Fruit fly (Drosophila melanogaster) whole organism, embryonic: ENCODE results near the gene DNAlig4.

Source experiments
- CG10366 ChIP-seq: fragments of 200-800 bp; sonication (Bioruptor generic); IDR thresholded peaks from 2 replicates; pipeline ENCODE4 v1.3.6; 2022; ENCODE audit warnings: missing biosample characterization, missing genetic modification characterization
- CG10979 ChIP-seq: fragments of 200-800 bp; sonication (Bioruptor generic); optimal IDR thresholded peaks from 2 replicates; lab custom pipeline; 2018; ENCODE audit warnings: missing biosample characterization, mild to moderate bottlenecking, missing genetic modification characterization, moderate library complexity
- CG11247 ChIP-seq: fragments of 200-800 bp; sonication (Bioruptor generic); IDR thresholded peaks from 2 replicates; pipeline ENCODE4 v1.3.6; 2022; ENCODE audit warnings: missing biosample characterization, missing genetic modification characterization
- CG12071 ChIP-seq: fragments of 200-800 bp; sonication (Bioruptor generic); optimal IDR thresholded peaks from 3 replicates; lab custom pipeline; 2018; ENCODE audit warnings: missing biosample characterization, mild to moderate bottlenecking, missing genetic modification characterization
- CG15269 ChIP-seq: fragments of 200-800 bp; sonication (Bioruptor generic); optimal IDR thresholded peaks from 2 replicates; lab custom pipeline; 2018; ENCODE audit warnings: missing biosample characterization, mild to moderate bottlenecking, missing genetic modification characterization, moderate library complexity
- CG15601 ChIP-seq: fragments of 200-800 bp; sonication (Bioruptor generic); optimal IDR thresholded peaks from 3 replicates; lab custom pipeline; 2019; ENCODE audit warnings: missing biosample characterization, mild to moderate bottlenecking, missing genetic modification characterization, moderate library complexity
- CG17802 ChIP-seq: fragments of 200-800 bp; sonication (Bioruptor generic); optimal IDR thresholded peaks from 2 replicates; lab custom pipeline; 2018; ENCODE audit warnings: missing biosample characterization, mild to moderate bottlenecking, missing genetic modification characterization, moderate library complexity
- CG2116 ChIP-seq: fragments of 200-800 bp; sonication (Bioruptor generic); optimal IDR thresholded peaks from 3 replicates; lab custom pipeline; 2018; ENCODE audit warnings: missing biosample characterization, mild to moderate bottlenecking, missing genetic modification characterization
- CG2889 ChIP-seq: fragments of 200-800 bp; sonication (Bioruptor generic); IDR thresholded peaks from 3 replicates; pipeline ENCODE4 v1.3.6; 2022; ENCODE audit warnings: missing biosample characterization, missing genetic modification characterization
- CG34224 ChIP-seq: fragments of 200-800 bp; sonication (Bioruptor generic); IDR thresholded peaks from 3 replicates; pipeline ENCODE4 v1.3.6; 2022; ENCODE audit warnings: missing biosample characterization, missing genetic modification characterization; ENCODE audit not compliant: partially characterized antibody
- CG4424 ChIP-seq: fragments of 200-800 bp; sonication (Bioruptor generic); optimal IDR thresholded peaks from 3 replicates; lab custom pipeline; 2016; ENCODE audit warnings: missing biosample characterization, missing genetic modification characterization
- CG5180 ChIP-seq: fragments of 200-800 bp; sonication (Bioruptor generic); optimal IDR thresholded peaks from 3 replicates; lab custom pipeline; 2017; ENCODE audit warnings: missing biosample characterization, missing genetic modification characterization, mild to moderate bottlenecking, moderate library complexity, missing genetic modification reagents
- CG5245 ChIP-seq: fragments of 200-800 bp; sonication (Bioruptor generic); optimal IDR thresholded peaks from 3 replicates; lab custom pipeline; 2016; ENCODE audit warnings: missing biosample characterization, missing genetic modification characterization
- CG7556 ChIP-seq: fragments of 200-800 bp; sonication (Bioruptor generic); optimal IDR thresholded peaks from 2 replicates; lab custom pipeline; 2017; ENCODE audit warnings: missing biosample characterization, mild to moderate bottlenecking, missing genetic modification characterization
- CG8478 ChIP-seq: fragments of >200 bp; optimal IDR thresholded peaks from 2 replicates; lab custom pipeline; 2018
- D19B ChIP-seq: fragments of 200-800 bp; sonication (Bioruptor generic); optimal IDR thresholded peaks from 2 replicates; lab custom pipeline; 2017; ENCODE audit warnings: missing biosample characterization, mild to moderate bottlenecking, missing genetic modification characterization
- Dfd ChIP-seq, 2 experiments: fragments of >200 bp; optimal IDR thresholded peaks; 2 replicates each; lab custom pipeline; 2017; ENCODE audit warnings: missing biosample characterization in 2 of 2, missing genetic modification characterization in 2 of 2
- Dll ChIP-seq: fragments of 200-800 bp; sonication (Bioruptor generic); IDR thresholded peaks from 4 replicates; pipeline ENCODE4 v1.3.6; 2022; ENCODE audit warnings: missing biosample characterization, missing genetic modification characterization; ENCODE audit not compliant: partially characterized antibody
- Dref ChIP-seq: fragments of 200-800 bp; sonication (Bioruptor generic); IDR thresholded peaks from 2 replicates; pipeline ENCODE4 v1.3.6; 2022; ENCODE audit warnings: missing biosample characterization, missing genetic modification characterization
- Fer1 ChIP-seq: fragments of 200-800 bp; sonication (Bioruptor generic); optimal IDR thresholded peaks from 2 replicates; lab custom pipeline; 2017; ENCODE audit warnings: missing biosample characterization, mild to moderate bottlenecking, missing genetic modification characterization
- Gsc ChIP-seq: fragments of 200-800 bp; sonication (Bioruptor generic); IDR thresholded peaks from 2 replicates; pipeline ENCODE4 v1.3.6; 2022; ENCODE audit warnings: missing biosample characterization, missing genetic modification characterization
- HLH4C ChIP-seq: fragments of 200-800 bp; sonication (Bioruptor generic); IDR thresholded peaks from 3 replicates; pipeline ENCODE4 v1.3.6; 2022; ENCODE audit warnings: missing biosample characterization, missing genetic modification characterization; ENCODE audit not compliant: partially characterized antibody
- Hr51 ChIP-seq, 2 experiments: fragments of 200-800 bp; sonication (Bioruptor generic); optimal IDR thresholded peaks; 2 replicates in 1 of 2; 3 replicates in 1 of 2; lab custom pipeline; 2016 to 2018; ENCODE audit warnings: missing biosample characterization in 2 of 2, missing genetic modification characterization in 2 of 2, mild to moderate bottlenecking in 1 of 2, moderate library complexity in 1 of 2
- Hr78 ChIP-seq, 2 experiments: fragments of 200-800 bp in 1 of 2; fragments of >200 bp in 1 of 2; sonication (Bioruptor generic) in 1 of 2; optimal IDR thresholded peaks; 2 replicates each; lab custom pipeline; 2017 to 2019; ENCODE audit warnings: missing biosample characterization in 2 of 2, missing genetic modification characterization in 2 of 2, mild to moderate bottlenecking in 1 of 2, moderate library complexity in 1 of 2
- MBD-R2 ChIP-seq: fragments of 200-800 bp; sonication (Bioruptor generic); IDR thresholded peaks from 2 replicates; pipeline ENCODE4 v1.3.6; 2022; ENCODE audit warnings: missing biosample characterization, missing genetic modification characterization
- NFAT ChIP-seq: fragments of 200-800 bp; sonication (Bioruptor generic); IDR thresholded peaks from 2 replicates; pipeline ENCODE4 v1.3.6; 2022; ENCODE audit warnings: missing biosample characterization, missing genetic modification characterization
- Oli ChIP-seq: fragments of 200-800 bp; sonication (Bioruptor generic); optimal IDR thresholded peaks from 2 replicates; lab custom pipeline; 2018; ENCODE audit warnings: missing biosample characterization, mild to moderate bottlenecking, missing genetic modification characterization, moderate library complexity
- Rx ChIP-seq: fragments of 200-800 bp; sonication (Bioruptor generic); IDR thresholded peaks from 2 replicates; pipeline ENCODE4 v1.3.6; 2022; ENCODE audit warnings: missing biosample characterization, missing genetic modification characterization
- Sry-δ ChIP-seq: fragments of 200-800 bp; sonication (Bioruptor generic); optimal IDR thresholded peaks from 2 replicates; lab custom pipeline; 2016; ENCODE audit warnings: missing biosample characterization, missing genetic modification characterization
- Usf ChIP-seq: fragments of 200-800 bp; sonication (Bioruptor generic); optimal IDR thresholded peaks from 2 replicates; lab custom pipeline; 2017; ENCODE audit warnings: missing genotype, missing biosample characterization, missing genetic modification characterization
- bcd ChIP-seq: fragments of 200-800 bp; sonication (Bioruptor generic); optimal IDR thresholded peaks from 2 replicates; lab custom pipeline; 2017; ENCODE audit warnings: missing biosample characterization, mild to moderate bottlenecking, missing genetic modification characterization
- br ChIP-seq: fragments of >200 bp; optimal IDR thresholded peaks from 2 replicates; lab custom pipeline; 2017
- ems ChIP-seq: fragments of 200-800 bp; sonication (Bioruptor generic); optimal IDR thresholded peaks from 3 replicates; lab custom pipeline; 2016; ENCODE audit warnings: missing biosample characterization, missing genetic modification characterization
- fd102C ChIP-seq: fragments of 200-800 bp; sonication (Bioruptor generic); optimal IDR thresholded peaks from 2 replicates; lab custom pipeline; 2018; ENCODE audit warnings: missing biosample characterization, mild to moderate bottlenecking, missing genetic modification characterization, moderate library complexity
- fd96Cb ChIP-seq: fragments of 200-800 bp; sonication (Bioruptor generic); optimal IDR thresholded peaks from 2 replicates; lab custom pipeline; 2018; ENCODE audit warnings: missing biosample characterization, mild to moderate bottlenecking, missing genetic modification characterization, moderate library complexity
- gfzf ChIP-seq: fragments of 200-800 bp; sonication (Bioruptor generic); optimal IDR thresholded peaks from 2 replicates; lab custom pipeline; 2016; ENCODE audit warnings: missing biosample characterization, mild to moderate bottlenecking, missing genetic modification characterization, moderate library complexity
- h ChIP-seq: fragments of >200 bp; optimal IDR thresholded peaks from 2 replicates; lab custom pipeline; 2017
- hbn ChIP-seq: fragments of 200-800 bp; sonication (Bioruptor generic); IDR thresholded peaks from 2 replicates; pipeline ENCODE4 v1.3.6; 2022; ENCODE audit warnings: missing biosample characterization, missing genetic modification characterization; ENCODE audit not compliant: partially characterized antibody
- nerfin-2 ChIP-seq: fragments of 200-800 bp; sonication (Bioruptor generic); IDR thresholded peaks from 2 replicates; pipeline ENCODE4 v1.3.6; 2022; ENCODE audit warnings: missing biosample characterization, missing genetic modification characterization; ENCODE audit not compliant: partially characterized antibody
- oc ChIP-seq: fragments of 200-800 bp; sonication (Bioruptor generic); optimal IDR thresholded peaks from 2 replicates; lab custom pipeline; 2018; ENCODE audit warnings: missing biosample characterization, mild to moderate bottlenecking, missing genetic modification characterization, moderate library complexity
- pho ChIP-seq: fragments of 200-800 bp; sonication (Bioruptor generic); optimal IDR thresholded peaks from 2 replicates; lab custom pipeline; 2016; ENCODE audit warnings: missing biosample characterization, missing genetic modification characterization
- pnt ChIP-seq: fragments of 200-800 bp; sonication (Bioruptor generic); optimal IDR thresholded peaks from 3 replicates; lab custom pipeline; 2016; ENCODE audit warnings: missing biosample characterization, missing genetic modification characterization
- pzg ChIP-seq: fragments of 200-800 bp; sonication (Bioruptor generic); optimal IDR thresholded peaks from 3 replicates; lab custom pipeline; 2018; ENCODE audit warnings: missing biosample characterization, mild to moderate bottlenecking, missing genetic modification characterization, moderate library complexity
- rib ChIP-seq: fragments of 200-800 bp; sonication (Bioruptor generic); IDR thresholded peaks from 2 replicates; pipeline ENCODE4 v1.3.6; 2022; ENCODE audit warnings: missing biosample characterization, missing genetic modification characterization
- sens ChIP-seq: fragments of 200-800 bp; sonication (Bioruptor generic); peaks from one replicate; lab custom pipeline; 2016; ENCODE audit warnings: missing biosample characterization, missing genetic modification characterization
- shn ChIP-seq: fragments of 200-800 bp; sonication (Bioruptor generic); optimal IDR thresholded peaks from 3 replicates; lab custom pipeline; 2016; ENCODE audit warnings: missing biosample characterization, missing genetic modification characterization
- sob ChIP-seq: fragments of 200-800 bp; sonication (Bioruptor generic); IDR thresholded peaks from 2 replicates; pipeline ENCODE4 v1.3.6; 2022; ENCODE audit warnings: missing biosample characterization, missing genetic modification characterization
- ssp ChIP-seq: fragments of 200-800 bp; sonication (Bioruptor generic); IDR thresholded peaks from 2 replicates; pipeline ENCODE4 v1.3.6; 2022; ENCODE audit warnings: missing biosample characterization, missing genetic modification characterization
- tin ChIP-seq: fragments of 200-800 bp; sonication (Bioruptor generic); optimal IDR thresholded peaks from 3 replicates; lab custom pipeline; 2016; ENCODE audit warnings: missing biosample characterization, missing genetic modification characterization
- tup ChIP-seq: fragments of 200-800 bp; sonication (Bioruptor generic); optimal IDR thresholded peaks from 2 replicates; lab custom pipeline; 2016; ENCODE audit warnings: missing biosample characterization, mild to moderate bottlenecking, missing genetic modification characterization, moderate library complexity
- wdn ChIP-seq: fragments of 200-800 bp; sonication (Bioruptor generic); IDR thresholded peaks from 2 replicates; pipeline ENCODE4 v1.3.6; 2022; ENCODE audit warnings: missing biosample characterization, missing genetic modification characterization

DNAlig4 gene

dm6 chrX:13667656-13668055, at the start of gene DNAlig4, which contains the start of gene CG11164:
TSS of gene DNAlig4 (minus strand) at chrX:13667811.
TSS of gene CG11164 (plus strand) at chrX:13668014.
- peak; percentile 32; the same call in 1 of the 2 replicates for TF ChIP-seq MBD-R2 (GFP tag; lab: Robert Waterston, UW)
- no peak for TF ChIP-seq CG12071
- TF ChIP-seq gfzf (GFP tag; lab: Kevin White, UChicago), result peak; percentile 61
- TF ChIP-seq fd102C (GFP tag; lab: Kevin White, UChicago), result no peak
- TF ChIP-seq CG2116 (GFP tag; lab: Kevin White, UChicago), result peak; percentile 45
- no peak for TF ChIP-seq tup (GFP tag; lab: Kevin White, UChicago)
- TF ChIP-seq Fer1 (GFP tag; lab: Kevin White, UChicago), result no peak
- TF ChIP-seq ems (GFP tag; lab: Kevin White, UChicago), result no peak
- TF ChIP-seq shn (GFP tag; lab: Kevin White, UChicago), result no peak
- TF ChIP-seq Dfd (GFP tag; optimal IDR thresholded peaks at IDR 0.05; lab: Kevin White, UChicago), result no peak
- no peak for TF ChIP-seq CG4424
- TF ChIP-seq CG15601 (tag; lab: Kevin White, UChicago), result no peak
- no peak for TF ChIP-seq wdn (GFP tag; lab: Robert Waterston, UW)
- no peak for TF ChIP-seq h
- no peak for TF ChIP-seq fd96Cb
- peak; percentile 16 for TF ChIP-seq sens (GFP tag; lab: Kevin White, UChicago)
- no peak for TF ChIP-seq pho (GFP tag; lab: Kevin White, UChicago)
- no peak for TF ChIP-seq Hr51 (GFP tag; optimal IDR thresholded peaks at IDR 0.05; lab: Kevin White, UChicago)
- no peak for TF ChIP-seq CG10979 (tag; lab: Kevin White, UChicago)
- peak; percentile 31; the same call in 1 of the 3 replicates for TF ChIP-seq CG34224 (GFP tag; lab: Robert Waterston, UW)
- TF ChIP-seq rib (GFP tag; lab: Robert Waterston, UW), result no peak
- TF ChIP-seq pnt (GFP tag; lab: Kevin White, UChicago), result no peak
- TF ChIP-seq tin (GFP tag; lab: Kevin White, UChicago), result no peak
- no peak for TF ChIP-seq Hr78 (GFP tag; optimal IDR thresholded peaks at IDR 0.05; lab: Kevin White, UChicago)
- TF ChIP-seq CG2889 (GFP tag; lab: Robert Waterston, UW), result no peak
- TF ChIP-seq Dll (GFP tag; lab: Robert Waterston, UW), result peak; percentile 33; the same call in 1 of the 4 replicates
- no peak for TF ChIP-seq Rx
- TF ChIP-seq CG5180 (GFP tag; lab: Kevin White, UChicago), result no peak
- no peak for TF ChIP-seq bcd (GFP tag; lab: Kevin White, UChicago)
- no peak for TF ChIP-seq Usf
- TF ChIP-seq CG17802 (tag; lab: Kevin White, UChicago), result no peak
- TF ChIP-seq CG8478 (lab: Kevin White, UChicago), result no peak
- TF ChIP-seq sob (GFP tag; lab: Robert Waterston, UW), result no peak
- 0 out of 2 replicates have a peak, but pooled peaks have one; percentile 27 for TF ChIP-seq hbn
- no peak for TF ChIP-seq oc (tag; lab: Kevin White, UChicago)
- TF ChIP-seq nerfin-2, result no peak
- no peak for TF ChIP-seq CG11247
- TF ChIP-seq Oli (tag; lab: Kevin White, UChicago), result no peak
- peak; percentile 41 for TF ChIP-seq Dref
- no peak for TF ChIP-seq CG7556
- no peak for TF ChIP-seq br (lab: Kevin White, UChicago)
- peak; percentile 6 for TF ChIP-seq Sry-δ (GFP tag; lab: Kevin White, UChicago)
- TF ChIP-seq CG15269 (tag; lab: Kevin White, UChicago), result no peak
- no peak for TF ChIP-seq ssp (GFP tag; lab: Robert Waterston, UW)
- TF ChIP-seq Gsc (GFP tag; lab: Robert Waterston, UW), result no peak
- TF ChIP-seq D19B (GFP tag; lab: Kevin White, UChicago), result no peak
- TF ChIP-seq pzg (GFP tag; lab: Kevin White, UChicago), result peak; percentile 42
- TF ChIP-seq HLH4C (GFP tag; lab: Robert Waterston, UW), result 0 out of 3 replicates have a peak, but pooled peaks have one; percentile 39
- no peak for TF ChIP-seq CG10366
- no peak for TF ChIP-seq NFAT (GFP tag; lab: Robert Waterston, UW)
- no peak for TF ChIP-seq CG5245 (GFP tag; lab: Kevin White, UChicago)
